Fruit fly (Drosophila melanogaster) whole organism, embryonic: ENCODE results near the gene Dh31.

Source experiments
- Atf-2 ChIP-seq: fragments of 200-800 bp; sonication (Bioruptor generic); optimal IDR thresholded peaks from 2 replicates; lab custom pipeline; 2016; ENCODE audit warnings: missing biosample characterization, missing genetic modification characterization
- C15 ChIP-seq: fragments of 200-800 bp; sonication (Bioruptor generic); IDR thresholded peaks from 3 replicates; pipeline ENCODE4 v1.3.6; 2022; ENCODE audit warnings: missing biosample characterization, missing genetic modification characterization
- CG10462 ChIP-seq: fragments of 200-800 bp; sonication (Bioruptor generic); optimal IDR thresholded peaks from 2 replicates; lab custom pipeline; 2016; ENCODE audit warnings: missing biosample characterization, missing genetic modification characterization
- CG10979 ChIP-seq: fragments of 200-800 bp; sonication (Bioruptor generic); optimal IDR thresholded peaks from 2 replicates; lab custom pipeline; 2018; ENCODE audit warnings: missing biosample characterization, mild to moderate bottlenecking, missing genetic modification characterization, moderate library complexity
- CG11247 ChIP-seq: fragments of 200-800 bp; sonication (Bioruptor generic); IDR thresholded peaks from 2 replicates; pipeline ENCODE4 v1.3.6; 2022; ENCODE audit warnings: missing biosample characterization, missing genetic modification characterization
- CG1233 ChIP-seq: fragments of 200-800 bp; sonication (Bioruptor generic); optimal IDR thresholded peaks from 4 replicates; lab custom pipeline; 2018; ENCODE audit warnings: missing biosample characterization, mild to moderate bottlenecking, missing genetic modification characterization
- CG12744 ChIP-seq: fragments of 200-800 bp; sonication (Bioruptor generic); optimal IDR thresholded peaks from 2 replicates; lab custom pipeline; 2016; ENCODE audit warnings: missing biosample characterization, missing genetic modification characterization
- CG16779 ChIP-seq: fragments of 200-800 bp; sonication (Bioruptor generic); IDR thresholded peaks from 2 replicates; pipeline ENCODE4 v1.3.6; 2022; ENCODE audit warnings: missing biosample characterization, missing genetic modification characterization
- CG1832 ChIP-seq: fragments of 200-800 bp; sonication (Bioruptor generic); optimal IDR thresholded peaks from 2 replicates; lab custom pipeline; 2017; ENCODE audit warnings: missing biosample characterization, mild to moderate bottlenecking, missing genetic modification characterization, inconsistent platforms
- CG30431 ChIP-seq: fragments of 200-800 bp; sonication (Bioruptor generic); optimal IDR thresholded peaks from 2 replicates; lab custom pipeline; 2017; ENCODE audit warnings: missing biosample characterization, missing genetic modification characterization
- CG31224 ChIP-seq: fragments of 200-800 bp; sonication (Bioruptor generic); IDR thresholded peaks from 2 replicates; pipeline ENCODE4 v1.3.6; 2022; ENCODE audit warnings: missing biosample characterization, missing genetic modification characterization
- CG4360 ChIP-seq: fragments of 200-800 bp; sonication (Bioruptor generic); IDR thresholded peaks from 2 replicates; pipeline ENCODE4 v1.3.6; 2022; ENCODE audit warnings: missing biosample characterization, missing genetic modification characterization
- CG43689 ChIP-seq: fragments of 200-800 bp; sonication (Bioruptor generic); IDR thresholded peaks from 2 replicates; pipeline ENCODE4 v1.3.6; 2022; ENCODE audit warnings: missing biosample characterization, missing genetic modification characterization
- CG5245 ChIP-seq: fragments of 200-800 bp; sonication (Bioruptor generic); optimal IDR thresholded peaks from 3 replicates; lab custom pipeline; 2016; ENCODE audit warnings: missing biosample characterization, missing genetic modification characterization
- CG7372 ChIP-seq: fragments of 200-800 bp; sonication (Bioruptor generic); IDR thresholded peaks from 2 replicates; pipeline ENCODE4 v1.3.6; 2022; ENCODE audit warnings: missing biosample characterization, missing genetic modification characterization
- CG8281 ChIP-seq: fragments of 200-800 bp; sonication (Bioruptor generic); optimal IDR thresholded peaks from 2 replicates; lab custom pipeline; 2018; ENCODE audit warnings: missing biosample characterization, mild to moderate bottlenecking, missing genetic modification characterization, moderate library complexity
- D19A ChIP-seq: fragments of 200-800 bp; optimal IDR thresholded peaks from 3 replicates; lab custom pipeline; 2019; ENCODE audit warnings: missing biosample characterization, mild to moderate bottlenecking, missing genetic modification characterization, moderate library complexity
- Deaf1 ChIP-seq: fragments of 200-800 bp; optimal IDR thresholded peaks from 3 replicates; lab custom pipeline; 2019; ENCODE audit warnings: missing biosample characterization, mild to moderate bottlenecking, missing genetic modification characterization, moderate library complexity
- Dip2 ChIP-seq: fragments of 200-800 bp; sonication (Bioruptor generic); IDR thresholded peaks from 2 replicates; pipeline ENCODE4 v1.3.6; 2022; ENCODE audit warnings: missing biosample characterization, missing genetic modification characterization
- Fer1 ChIP-seq: fragments of 200-800 bp; sonication (Bioruptor generic); optimal IDR thresholded peaks from 2 replicates; lab custom pipeline; 2017; ENCODE audit warnings: missing biosample characterization, mild to moderate bottlenecking, missing genetic modification characterization
- Gsc ChIP-seq: fragments of 200-800 bp; sonication (Bioruptor generic); IDR thresholded peaks from 2 replicates; pipeline ENCODE4 v1.3.6; 2022; ENCODE audit warnings: missing biosample characterization, missing genetic modification characterization
- HHEX ChIP-seq: fragments of 200-800 bp; sonication (Bioruptor generic); optimal IDR thresholded peaks from 3 replicates; lab custom pipeline; 2017; ENCODE audit warnings: missing biosample characterization, mild to moderate bottlenecking, missing genetic modification characterization, missing genetic modification reagents
- Hr39 ChIP-seq: fragments of >200 bp; optimal IDR thresholded peaks from 2 replicates; lab custom pipeline; 2017
- Jarid2 ChIP-seq: fragments of 200-800 bp; sonication (Bioruptor generic); optimal IDR thresholded peaks from 3 replicates; lab custom pipeline; 2017; ENCODE audit warnings: mild to moderate bottlenecking, missing biosample characterization, missing genetic modification reagents, missing genetic modification characterization
- Lhr ChIP-seq: fragments of 200-800 bp; sonication (Bioruptor generic); optimal IDR thresholded peaks from 3 replicates; lab custom pipeline; 2017; ENCODE audit warnings: mild to moderate bottlenecking, missing biosample characterization, missing genetic modification reagents, missing genetic modification characterization
- NC2α ChIP-seq: fragments of 200-800 bp; sonication (Bioruptor generic); optimal IDR thresholded peaks from 2 replicates; lab custom pipeline; 2016; ENCODE audit warnings: missing biosample characterization, missing genetic modification characterization
- NK7.1 ChIP-seq: fragments of 200-800 bp; sonication (Bioruptor generic); optimal IDR thresholded peaks from 3 replicates; lab custom pipeline; 2016; ENCODE audit warnings: missing biosample characterization, missing genetic modification characterization
- Poxn ChIP-seq: fragments of 200-800 bp; sonication (Bioruptor generic); IDR thresholded peaks from 2 replicates; pipeline ENCODE4 v1.3.6; 2022; ENCODE audit warnings: missing biosample characterization, missing genetic modification characterization
- Ptx1 ChIP-seq: fragments of 200-800 bp; sonication (Bioruptor generic); IDR thresholded peaks from 2 replicates; pipeline ENCODE4 v1.3.6; 2022; ENCODE audit warnings: missing biosample characterization, missing genetic modification characterization
- Usf ChIP-seq: fragments of 200-800 bp; sonication (Bioruptor generic); optimal IDR thresholded peaks from 2 replicates; lab custom pipeline; 2017; ENCODE audit warnings: missing genotype, missing biosample characterization, missing genetic modification characterization
- Xrp1 ChIP-seq: fragments of 200-800 bp; sonication (Bioruptor generic); IDR thresholded peaks from 2 replicates; pipeline ENCODE4 v1.3.6; 2022; ENCODE audit warnings: missing biosample characterization, missing genetic modification characterization
- ap ChIP-seq: fragments of 200-800 bp; sonication (Bioruptor generic); IDR thresholded peaks from 2 replicates; pipeline ENCODE4 v1.3.6; 2022; ENCODE audit warnings: missing biosample characterization, missing genetic modification characterization
- br ChIP-seq: fragments of >200 bp; optimal IDR thresholded peaks from 2 replicates; lab custom pipeline; 2017
- da ChIP-seq: fragments of 200-800 bp; sonication (Bioruptor generic); optimal IDR thresholded peaks from 2 replicates; lab custom pipeline; 2016; ENCODE audit warnings: missing biosample characterization, missing genetic modification characterization
- ewg ChIP-seq: fragments of 200-800 bp; sonication (Bioruptor generic); optimal IDR thresholded peaks from 3 replicates; lab custom pipeline; 2017; ENCODE audit warnings: mild to moderate bottlenecking, missing biosample characterization, missing genetic modification reagents, missing genetic modification characterization
- gfzf ChIP-seq: fragments of 200-800 bp; sonication (Bioruptor generic); optimal IDR thresholded peaks from 2 replicates; lab custom pipeline; 2016; ENCODE audit warnings: missing biosample characterization, mild to moderate bottlenecking, missing genetic modification characterization, moderate library complexity
- grn ChIP-seq: fragments of 200-800 bp; sonication (Bioruptor generic); optimal IDR thresholded peaks from 3 replicates; lab custom pipeline; 2017; ENCODE audit warnings: missing biosample characterization, missing genetic modification characterization
- lab ChIP-seq: fragments of 200-800 bp; sonication (Bioruptor generic); optimal IDR thresholded peaks from 3 replicates; lab custom pipeline; 2017; ENCODE audit warnings: missing biosample characterization, missing genetic modification characterization, mild to moderate bottlenecking, moderate library complexity, missing genetic modification reagents
- pfk ChIP-seq: fragments of 200-800 bp; sonication (Bioruptor generic); optimal IDR thresholded peaks from 2 replicates; lab custom pipeline; 2018; ENCODE audit warnings: missing biosample characterization, mild to moderate bottlenecking, missing genetic modification characterization, moderate library complexity
- pros ChIP-seq: fragments of 200-800 bp; sonication (Bioruptor generic); optimal IDR thresholded peaks from 3 replicates; lab custom pipeline; 2019; ENCODE audit warnings: missing biosample characterization, mild to moderate bottlenecking, missing genetic modification characterization, moderate library complexity
- row ChIP-seq: fragments of 200-800 bp; sonication (Bioruptor generic); IDR thresholded peaks from 3 replicates; pipeline ENCODE4 v1.3.6; 2022; ENCODE audit warnings: missing biosample characterization, missing genetic modification characterization
- sens-2 ChIP-seq: fragments of 200-800 bp; sonication (Bioruptor generic); IDR thresholded peaks from 2 replicates; pipeline ENCODE4 v1.3.6; 2022; ENCODE audit warnings: missing biosample characterization, missing genetic modification characterization
- slp2 ChIP-seq: fragments of 200-800 bp; sonication (Bioruptor generic); optimal IDR thresholded peaks from 2 replicates; lab custom pipeline; 2016; ENCODE audit warnings: missing biosample characterization, missing genetic modification characterization
- trh ChIP-seq: fragments of 200-800 bp; sonication (Bioruptor generic); optimal IDR thresholded peaks from 2 replicates; lab custom pipeline; 2016; ENCODE audit warnings: missing biosample characterization, missing genetic modification characterization
- usp ChIP-seq: fragments of >200 bp; optimal IDR thresholded peaks from 2 replicates; lab custom pipeline; 2017; ENCODE audit warnings: missing biosample characterization, missing genetic modification characterization
- vnd ChIP-seq: fragments of 200-800 bp; sonication (Bioruptor generic); IDR thresholded peaks from 3 replicates; pipeline ENCODE4 v1.3.6; 2022; ENCODE audit warnings: missing biosample characterization, missing genetic modification characterization; ENCODE audit not compliant: partially characterized antibody
- vvl ChIP-seq: fragments of 200-800 bp; sonication (Bioruptor generic); IDR thresholded peaks from 2 replicates; pipeline ENCODE4 v1.3.6; 2022; ENCODE audit warnings: missing biosample characterization, missing genetic modification characterization
- wdn ChIP-seq: fragments of 200-800 bp; sonication (Bioruptor generic); IDR thresholded peaks from 2 replicates; pipeline ENCODE4 v1.3.6; 2022; ENCODE audit warnings: missing biosample characterization, missing genetic modification characterization
- wor ChIP-seq: fragments of 200-800 bp; sonication (Bioruptor generic); IDR thresholded peaks from 2 replicates; pipeline ENCODE4 v1.3.6; 2022; ENCODE audit warnings: missing biosample characterization, missing genetic modification characterization
- zfh1 ChIP-seq: fragments of 200-800 bp; sonication (Bioruptor generic); IDR thresholded peaks from 3 replicates; pipeline ENCODE4 v1.3.6; 2022; ENCODE audit warnings: missing biosample characterization, missing genetic modification characterization
- zfh2 ChIP-seq: fragments of 200-800 bp; sonication (Bioruptor generic); optimal IDR thresholded peaks from 2 replicates; lab custom pipeline; 2016; ENCODE audit warnings: missing biosample characterization, missing genetic modification characterization

Gene Dh31

DNA sequence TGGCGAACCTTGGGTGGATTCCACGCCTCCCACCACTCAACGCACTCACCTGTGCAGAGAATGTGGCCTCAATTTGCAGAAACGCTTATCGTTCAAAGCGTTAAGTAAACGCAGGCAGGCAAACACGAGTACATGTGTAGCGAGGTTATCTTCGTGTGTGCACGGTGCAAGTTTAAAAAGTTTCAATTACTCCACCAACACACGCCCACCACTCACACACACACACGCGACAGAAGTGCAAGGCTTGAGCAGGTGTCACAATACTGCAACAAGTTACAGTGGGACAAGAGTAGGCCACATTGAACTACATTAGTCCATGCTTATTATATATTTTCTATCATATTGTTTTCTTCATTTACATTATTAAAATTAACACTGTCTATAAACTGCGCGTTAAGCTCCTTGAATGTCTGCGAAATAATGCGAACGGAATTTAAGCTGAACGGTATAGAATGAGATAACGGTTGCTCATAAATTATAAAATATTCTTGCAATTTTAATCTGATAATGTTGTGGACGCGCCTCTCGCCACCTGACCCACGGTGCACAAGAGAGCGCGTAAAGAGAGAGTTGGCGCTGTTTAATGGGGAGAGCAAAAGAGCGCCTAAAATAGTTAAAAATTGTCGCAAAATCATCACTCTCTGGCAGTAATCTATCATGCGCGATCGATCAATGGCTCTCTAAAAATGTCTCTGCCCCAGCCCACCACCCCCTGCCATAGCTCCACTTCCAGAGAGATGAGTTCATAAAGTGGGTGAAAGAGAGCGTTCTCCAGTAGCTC is 28.1 kb upstream of the Dh31 start (continued):
- TF ChIP-seq CG5245 (GFP tag; lab: Kevin White, UChicago) (peak; percentile 93), Ptx1 (GFP tag; lab: Robert Waterston, UW) (peak; percentile 96), CG12744 (GFP tag; lab: Kevin White, UChicago) (peak; percentile 83), CG31224 (GFP tag; lab: Robert Waterston, UW) (peak; percentile 62), ewg (GFP tag; lab: Kevin White, UChicago) (peak; percentile 95), usp (no peak), Atf-2 (GFP tag; lab: Kevin White, UChicago) (peak; percentile 82), CG7372 (peak; percentile 94), zfh1 (GFP tag; lab: Robert Waterston, UW) (peak; percentile 95), CG11247 (GFP tag; lab: Robert Waterston, UW) (peak; percentile 79), CG10979 (tag; lab: Kevin White, UChicago) (peak; percentile 97), CG30431 (GFP tag; lab: Kevin White, UChicago) (peak; percentile 88), Dip2 (peak; percentile 71; the same call in 1 of the 2 replicates), trh (GFP tag; lab: Kevin White, UChicago) (peak; percentile 89), zfh2 (peak; percentile 18), slp2 (peak; percentile 86), Lhr (GFP tag; lab: Kevin White, UChicago) (peak; percentile 87), pfk (GFP tag; lab: Kevin White, UChicago) (peak; percentile 22), row (peak; percentile 96), wor (GFP tag; lab: Robert Waterston, UW) (peak; percentile 96), C15 (GFP tag; lab: Robert Waterston, UW) (peak; percentile 68; the same call in 1 of the 3 replicates), CG4360 (GFP tag; lab: Robert Waterston, UW) (peak; percentile 55; the same call in 1 of the 2 replicates), vnd (peak; percentile 54; the same call in 2 of the 3 replicates), gfzf (GFP tag; lab: Kevin White, UChicago) (no peak), Jarid2 (GFP tag; lab: Kevin White, UChicago) (peak; percentile 82), Usf (GFP tag; lab: Kevin White, UChicago) (peak; percentile 77), grn (GFP tag; lab: Kevin White, UChicago) (peak; percentile 95), vvl (GFP tag; lab: Robert Waterston, UW) (peak; percentile 97), da (peak; percentile 64), CG16779 (GFP tag; lab: Robert Waterston, UW) (peak; percentile 86), CG43689 (peak; percentile 86), CG8281 (tag; lab: Kevin White, UChicago) (peak; percentile 87), Fer1 (peak; percentile 94), pros (GFP tag; lab: Kevin White, UChicago) (peak; percentile 28), Gsc (GFP tag; lab: Robert Waterston, UW) (no peak), wdn (GFP tag; lab: Robert Waterston, UW) (no peak; the same call in 1 of the 2 replicates), CG1233 (GFP tag; lab: Kevin White, UChicago) (peak; percentile 93), D19A (tag; lab: Kevin White, UChicago) (peak; percentile 94), CG10462 (GFP tag; lab: Kevin White, UChicago) (peak; percentile 92), ap (GFP tag; lab: Robert Waterston, UW) (peak; percentile 93), NC2α (peak; percentile 57), NK7.1 (GFP tag; lab: Kevin White, UChicago) (peak; percentile 65), lab (GFP tag; lab: Kevin White, UChicago) (peak; percentile 90), Xrp1 (GFP tag; lab: Robert Waterston, UW) (peak; percentile 96), Deaf1 (tag; lab: Kevin White, UChicago) (peak; percentile 71), sens-2 (peak; percentile 88), Hr39 (lab: Kevin White, UChicago) (no peak), Poxn (GFP tag; lab: Robert Waterston, UW) (no peak), CG1832 (no peak), HHEX (GFP tag; lab: Kevin White, UChicago) (peak; percentile 93), br (lab: Kevin White, UChicago) (no peak)
